Worm (Caenorhabditis elegans) whole organism, young adult: ENCODE measurements around the gene F54H5.2.
A peak's percentile ranks its signal among the peaks of the same experiment; 100 is the strongest.

ENCODE experiments used
- B0035.1 ChIP-seq: sonication (generic microtip); optimal IDR thresholded peaks from 2 replicates; lab custom pipeline; 2016; ENCODE audit warnings: missing genetic modification characterization, mild to moderate bottlenecking, missing compliant biosample characterization, missing genotype, missing genetic modification reagents
- B0336.3 ChIP-seq: fragments of 200-800 bp; sonication (Bioruptor generic); IDR thresholded peaks from 2 replicates; pipeline ENCODE4 v1.3.6; 2022; ENCODE audit warnings: missing genetic modification characterization, missing compliant biosample characterization
- D2030.7 ChIP-seq: fragments of 200-800 bp; sonication (Bioruptor generic); IDR thresholded peaks from 2 replicates; pipeline ENCODE4 v1.3.6; 2022; ENCODE audit warnings: missing genetic modification reagents, missing genetic modification characterization, missing compliant biosample characterization
- F23B12.7 ChIP-seq: sonication (generic microtip); optimal IDR thresholded peaks from 2 replicates; lab custom pipeline; 2017; ENCODE audit warnings: missing genetic modification characterization, mild to moderate bottlenecking, missing compliant biosample characterization, antibody characterized with exemption, moderate library complexity; ENCODE audit not compliant: insufficient read depth
- F39B2.1 ChIP-seq: fragments of 200-800 bp; sonication (Bioruptor generic); IDR thresholded peaks from 2 replicates; pipeline ENCODE4 v1.3.6; 2022; ENCODE audit warnings: missing genetic modification reagents, missing genetic modification characterization, missing compliant biosample characterization
- F52B5.7 ChIP-seq: sonication (generic microtip); optimal IDR thresholded peaks from 2 replicates; lab custom pipeline; 2016; ENCODE audit warnings: mild to moderate bottlenecking, missing genetic modification characterization, missing compliant biosample characterization
- F57C9.4 ChIP-seq: sonication (generic microtip); optimal IDR thresholded peaks from 2 replicates; lab custom pipeline; 2017; ENCODE audit warnings: mild to moderate bottlenecking, missing genetic modification characterization, missing compliant biosample characterization
- Y53F4B.3 ChIP-seq: fragments of 200-800 bp; sonication (Bioruptor generic); IDR thresholded peaks from 2 replicates; pipeline ENCODE4 v1.3.6; 2022; ENCODE audit warnings: missing genetic modification reagents, missing genetic modification characterization, missing compliant biosample characterization
- Y79H2A.3 ChIP-seq: fragments of 200-800 bp; sonication (Bioruptor generic); conservative IDR thresholded peaks from 2 replicates; pipeline ENCODE4 v1.3.6; 2022; ENCODE audit warnings: missing genetic modification reagents, missing genetic modification characterization, missing compliant biosample characterization
- atf-7 ChIP-seq: sonication (generic microtip); optimal IDR thresholded peaks from 2 replicates; lab custom pipeline; 2017; ENCODE audit warnings: mild to moderate bottlenecking, missing genetic modification characterization, missing compliant biosample characterization
- ceh-91 ChIP-seq: fragments of 200-800 bp; sonication (Bioruptor generic); IDR thresholded peaks from 2 replicates; pipeline ENCODE4 v1.3.6; 2022; ENCODE audit warnings: missing genetic modification reagents, missing genetic modification characterization, missing compliant biosample characterization
- dox-1 ChIP-seq: fragments of 200-800 bp; sonication (Bioruptor generic); IDR thresholded peaks from 2 replicates; pipeline ENCODE4 v1.3.6; 2022; ENCODE audit warnings: missing genetic modification reagents, missing genetic modification characterization, missing compliant biosample characterization
- egl-44 ChIP-seq: fragments of 200-800 bp; sonication (Bioruptor generic); IDR thresholded peaks from 2 replicates; pipeline ENCODE4 v1.3.6; 2022; ENCODE audit warnings: missing genetic modification reagents, missing genetic modification characterization, missing compliant biosample characterization
- egrh-3 ChIP-seq: fragments of 200-800 bp; sonication (Bioruptor generic); IDR thresholded peaks from 2 replicates; pipeline ENCODE4 v1.3.6; 2022; ENCODE audit warnings: missing genetic modification reagents, missing genetic modification characterization, missing compliant biosample characterization
- ets-4 ChIP-seq: fragments of 200-800 bp; sonication (Bioruptor generic); optimal IDR thresholded peaks from 2 replicates; lab custom pipeline; 2018; ENCODE audit warnings: mild to moderate bottlenecking, missing genetic modification characterization, missing compliant biosample characterization
- fkh-3 ChIP-seq: sonication (generic microtip); optimal IDR thresholded peaks from 2 replicates; lab custom pipeline; 2016; ENCODE audit warnings: mild to moderate bottlenecking, missing genetic modification characterization, missing compliant biosample characterization
- him-1 ChIP-seq: sonication (generic microtip); optimal IDR thresholded peaks from 2 replicates; lab custom pipeline; 2016; ENCODE audit warnings: missing genotype, missing genetic modification reagents, missing genetic modification characterization, missing compliant biosample characterization
- hmg-1.2 ChIP-seq: fragments of 200-800 bp; sonication (Bioruptor generic); IDR thresholded peaks from 2 replicates; pipeline ENCODE4 v1.3.6; 2022; ENCODE audit warnings: missing genetic modification reagents, missing genetic modification characterization, missing compliant biosample characterization
- lir-1 ChIP-seq: fragments of 200-800 bp; sonication (Bioruptor generic); conservative IDR thresholded peaks from 2 replicates; pipeline ENCODE4 v1.3.6; 2022; ENCODE audit warnings: missing genetic modification reagents, missing genetic modification characterization, missing compliant biosample characterization
- lsl-1 ChIP-seq: fragments of 200-800 bp; sonication (Bioruptor generic); optimal IDR thresholded peaks from 2 replicates; lab custom pipeline; 2018; ENCODE audit warnings: mild to moderate bottlenecking, missing genetic modification characterization, moderate library complexity, missing compliant biosample characterization
- mcd-1 ChIP-seq: fragments of 200-800 bp; sonication (Bioruptor generic); IDR thresholded peaks from 2 replicates; pipeline ENCODE4 v1.3.6; 2022; ENCODE audit warnings: missing genetic modification reagents, missing genetic modification characterization, missing compliant biosample characterization
- mxl-1 ChIP-seq: sonication (generic microtip); optimal IDR thresholded peaks from 2 replicates; lab custom pipeline; 2016; ENCODE audit warnings: missing genetic modification characterization, missing compliant biosample characterization
- nfyb-1 ChIP-seq: fragments of 200-800 bp; sonication (Bioruptor generic); IDR thresholded peaks from 2 replicates; pipeline ENCODE4 v1.3.6; 2022; ENCODE audit warnings: missing genetic modification reagents, missing genetic modification characterization, missing compliant biosample characterization
- nhr-120 ChIP-seq: fragments of 200-800 bp; sonication (Bioruptor generic); IDR thresholded peaks from 2 replicates; pipeline ENCODE4 v1.3.6; 2022; ENCODE audit warnings: missing genetic modification characterization, missing compliant biosample characterization
- nhr-27 ChIP-seq: fragments of 200-800 bp; sonication (Bioruptor generic); optimal IDR thresholded peaks from 2 replicates; lab custom pipeline; 2018; ENCODE audit warnings: mild to moderate bottlenecking, missing genetic modification characterization, moderate library complexity, missing compliant biosample characterization
- nhr-80 ChIP-seq: sonication (generic microtip); optimal IDR thresholded peaks from 2 replicates; lab custom pipeline; 2016; ENCODE audit warnings: missing genetic modification characterization, missing compliant biosample characterization
- sea-2 ChIP-seq: fragments of 200-800 bp; sonication (Bioruptor generic); IDR thresholded peaks from 2 replicates; pipeline ENCODE4 v1.3.6; 2022; ENCODE audit warnings: missing genetic modification characterization, missing compliant biosample characterization
- snpc-1.3 ChIP-seq: sonication (generic microtip); optimal IDR thresholded peaks from 2 replicates; lab custom pipeline; 2017; ENCODE audit warnings: missing genetic modification characterization, mild to moderate bottlenecking, missing compliant biosample characterization, antibody characterized with exemption, moderate library complexity, missing genotype, missing genetic modification reagents; ENCODE audit not compliant: insufficient read depth
- tlf-1 ChIP-seq: fragments of 200-800 bp; sonication (Bioruptor generic); optimal IDR thresholded peaks from 2 replicates; lab custom pipeline; 2018; ENCODE audit warnings: mild to moderate bottlenecking, missing genetic modification characterization, missing compliant biosample characterization
- unc-130 ChIP-seq: sonication (generic microtip); optimal IDR thresholded peaks from 2 replicates; lab custom pipeline; 2016; ENCODE audit warnings: missing genetic modification reagents, missing genetic modification characterization, missing compliant biosample characterization
- zfh-2 ChIP-seq: fragments of 200-800 bp; sonication (Bioruptor generic); conservative IDR thresholded peaks from 2 replicates; pipeline ENCODE4 v1.3.6; 2022; ENCODE audit warnings: missing genetic modification reagents, missing genetic modification characterization, missing compliant biosample characterization
- ztf-26 ChIP-seq: sonication (generic microtip); optimal IDR thresholded peaks from 2 replicates; lab custom pipeline; 2017; ENCODE audit warnings: missing genetic modification characterization, missing compliant biosample characterization
- ztf-3 ChIP-seq: fragments of 200-800 bp; sonication (Bioruptor generic); optimal IDR thresholded peaks from 2 replicates; lab custom pipeline; 2018; ENCODE audit warnings: mild to moderate bottlenecking, missing genetic modification characterization, missing compliant biosample characterization

Gene F54H5.2

ce11 chrII:6609315-6609842 lies 17.9 kb upstream of the F54H5.2 start, which contains the start of gene epg-5 (continued):
- TF ChIP-seq F52B5.7 (tag; lab: Kevin White, UChicago), result no peak

- TF ChIP-seq lsl-1 (no peak), snpc-1.3 (tag; lab: Kevin White, UChicago) (no peak), F23B12.7 (no peak), egrh-3 (no peak), Y53F4B.3 (GFP tag; lab: Robert Waterston, UW) (no peak), ceh-91 (no peak), mxl-1 (tag; lab: Kevin White, UChicago) (no peak), fkh-3 (tag; lab: Kevin White, UChicago) (no peak), Y79H2A.3 (GFP tag; lab: Robert Waterston, UW) (no peak), him-1 (no peak), ztf-3 (GFP tag; lab: Kevin White, UChicago) (no peak), D2030.7 (GFP tag; lab: Robert Waterston, UW) (no peak), nhr-120 (no peak), F57C9.4 (no peak), B0035.1 (tag; lab: Kevin White, UChicago) (no peak), lir-1 (GFP tag; lab: Robert Waterston, UW) (no peak), nfyb-1 (GFP tag; lab: Robert Waterston, UW) (no peak), zfh-2 (GFP tag; lab: Robert Waterston, UW) (no peak)
Observed at ce11 chrII:6610262-6610661, 17.0 kb upstream of the F54H5.2 start.

ce11 chrII:6612544-6612943 lies 14.7 kb upstream of the F54H5.2 start:
- TF ChIP-seq nhr-80 (tag; lab: Kevin White, UChicago) (peak; percentile 74), F39B2.1 (GFP tag; lab: Robert Waterston, UW) (no peak)

- peak; percentile 31 for TF ChIP-seq nhr-80 (tag; lab: Kevin White, UChicago)
- TF ChIP-seq tlf-1 (GFP tag; lab: Kevin White, UChicago), result no peak
Observed at ce11 chrII:6614500-6614899, 12.8 kb upstream of the F54H5.2 start.

- TF ChIP-seq F23B12.7 (no peak), nhr-27 (tag; lab: Kevin White, UChicago) (no peak), nhr-80 (tag; lab: Kevin White, UChicago) (peak; percentile 94), sea-2 (GFP tag; lab: Robert Waterston, UW) (no peak), mcd-1 (GFP tag; lab: Robert Waterston, UW) (no peak), ztf-26 (tag; lab: Kevin White, UChicago) (no peak), ets-4 (GFP tag; lab: Kevin White, UChicago) (peak; percentile 34), atf-7 (tag; lab: Kevin White, UChicago) (peak; percentile 38), dox-1 (peak; percentile 59), hmg-1.2 (GFP tag; lab: Robert Waterston, UW) (no peak), unc-130 (GFP tag; lab: Kevin White, UChicago) (no peak), egl-44 (GFP tag; lab: Robert Waterston, UW) (no peak), B0336.3 (GFP tag; lab: Robert Waterston, UW) (no peak)
- TF ChIP-seq, all 124 proteins: peak for 4
Observed at ce11 chrII:6615232-6616029, 11.9 kb upstream of the F54H5.2 start.
